Worm (Caenorhabditis elegans) whole organism, L1 larva: ENCODE results near the gene ZC412.3.

Experiments
- dsc-1 ChIP-seq: sonication (generic microtip); optimal IDR thresholded peaks from 2 replicates; lab custom pipeline; 2016; ENCODE audit warnings: mild to moderate bottlenecking, missing genetic modification characterization, missing compliant biosample characterization
- hlh-17 ChIP-seq: fragments of 200-800 bp; sonication (Bioruptor generic); optimal IDR thresholded peaks from 2 replicates; lab custom pipeline; 2018; ENCODE audit warnings: missing genetic modification characterization, mild to moderate bottlenecking, missing compliant biosample characterization, moderate library complexity, borderline replicate concordance
- jun-1 ChIP-seq: fragments of 150-350 bp; optimal IDR thresholded peaks from 2 replicates; lab custom pipeline; 2014; ENCODE audit warnings: missing biosample characterization, missing genetic modification reagents, missing genetic modification characterization
- lin-13 ChIP-seq: fragments of 150-350 bp; optimal IDR thresholded peaks from 2 replicates; lab custom pipeline; 2014; ENCODE audit warnings: missing biosample characterization, missing genetic modification reagents, missing genetic modification characterization
- nhr-11 ChIP-seq: fragments of 150-350 bp; optimal IDR thresholded peaks from 2 replicates; lab custom pipeline; 2014; ENCODE audit warnings: missing biosample characterization, missing genetic modification characterization
- nhr-12 ChIP-seq: sonication (generic microtip); optimal IDR thresholded peaks from 2 replicates; lab custom pipeline; 2017; ENCODE audit warnings: missing biosample characterization, missing genetic modification characterization
- nhr-19 ChIP-seq: fragments of 200-800 bp; sonication (Bioruptor generic); conservative IDR thresholded peaks from 2 replicates; pipeline ENCODE4 v1.3.6; 2022; ENCODE audit warnings: missing genetic modification characterization, missing compliant biosample characterization
- unc-30 ChIP-seq: sonication (generic microtip); optimal IDR thresholded peaks from 2 replicates; lab custom pipeline; 2017; ENCODE audit warnings: missing biosample characterization, missing genetic modification characterization
- zag-1 ChIP-seq: fragments of 150-350 bp; optimal IDR thresholded peaks from 2 replicates; lab custom pipeline; 2014; ENCODE audit warnings: missing biosample characterization, missing genetic modification characterization
- ztf-11 ChIP-seq, 2 experiments: sonication (generic microtip); optimal IDR thresholded peaks; 2 replicates each; lab custom pipeline; 2016 to 2017; ENCODE audit warnings: missing genetic modification characterization in 2 of 2, missing biosample characterization in 1 of 2, missing compliant biosample characterization in 1 of 2

- no peak for TF ChIP-seq zag-1 (tag; lab: Kevin White, UChicago)
- TF ChIP-seq lin-13 = no peak
- TF ChIP-seq unc-30 (tag; lab: Kevin White, UChicago) = no peak
- TF ChIP-seq hlh-17 (GFP tag; lab: Kevin White, UChicago) = no peak
- peak; percentile 55 for TF ChIP-seq nhr-19 (GFP tag; lab: Robert Waterston, UW)
- TF ChIP-seq jun-1 (tag; lab: Kevin White, UChicago) = no peak
- TF ChIP-seq nhr-12 = no peak
- TF ChIP-seq ztf-11 (tag; optimal IDR thresholded peaks at IDR 0.05; lab: Kevin White, UChicago) = no peak
- TF ChIP-seq nhr-11 (tag; lab: Kevin White, UChicago) = no peak
- TF ChIP-seq dsc-1 (tag; lab: Kevin White, UChicago) = peak; percentile 44
Observed at ce11 chrV:14876257-14876656, 4.9 kb upstream of the ZC412.3 start.
